Worm (Caenorhabditis elegans) whole organism, L3 larva: ENCODE data around the gene ZK673.2.
A peak's percentile ranks its signal among the peaks of the same experiment; 100 is the strongest.

ENCODE experiments used
- R02D3.7 ChIP-seq: fragments of 150-350 bp; optimal IDR thresholded peaks from 2 replicates; lab custom pipeline; 2014; ENCODE audit warnings: missing biosample characterization, missing genetic modification characterization
- ZK546.5 ChIP-seq: sonication (generic microtip); optimal IDR thresholded peaks from 2 replicates; lab custom pipeline; 2017; ENCODE audit warnings: missing biosample characterization, missing genetic modification characterization
- aly-2 ChIP-seq: fragments of 150-350 bp; optimal IDR thresholded peaks from 2 replicates; lab custom pipeline; 2014; ENCODE audit warnings: missing biosample characterization, missing genetic modification characterization
- ama-1 ChIP-seq: fragments of 150-350 bp; optimal IDR thresholded peaks from 2 replicates; lab custom pipeline; 2018
- ceh-16 ChIP-seq: sonication (generic microtip); optimal IDR thresholded peaks from 2 replicates; lab custom pipeline; 2017; ENCODE audit warnings: missing biosample characterization, missing genetic modification characterization
- ceh-28 ChIP-seq: fragments of 150-350 bp; optimal IDR thresholded peaks from 2 replicates; lab custom pipeline; 2014; ENCODE audit warnings: missing biosample characterization, missing genetic modification reagents, missing genetic modification characterization
- ceh-82 ChIP-seq: fragments of 150-350 bp; optimal IDR thresholded peaks from 2 replicates; lab custom pipeline; 2014; ENCODE audit warnings: missing biosample characterization, missing genetic modification characterization
- ceh-9 ChIP-seq: sonication (generic microtip); optimal IDR thresholded peaks from 2 replicates; lab custom pipeline; 2018; ENCODE audit warnings: missing biosample characterization, missing genetic modification characterization
- daf-12 ChIP-seq: fragments of 150-350 bp; optimal IDR thresholded peaks from 2 replicates; lab custom pipeline; 2014; ENCODE audit warnings: missing biosample characterization, missing genetic modification reagents, missing genetic modification characterization
- egl-27 ChIP-seq: sonication (generic microtip); optimal IDR thresholded peaks from 4 replicates; lab custom pipeline; 2017; ENCODE audit warnings: missing biosample characterization, missing genetic modification reagents, missing genetic modification characterization
- egl-5 ChIP-seq: fragments of 150-350 bp; optimal IDR thresholded peaks from 2 replicates; lab custom pipeline; 2017; ENCODE audit warnings: missing biosample characterization, missing genetic modification reagents, missing genetic modification characterization, inconsistent platforms
- elt-1 ChIP-seq: fragments of 150-350 bp; optimal IDR thresholded peaks from 2 replicates; lab custom pipeline; 2014; ENCODE audit warnings: missing biosample characterization, missing genetic modification characterization
- elt-2 ChIP-seq: sonication (generic microtip); optimal IDR thresholded peaks from 2 replicates; lab custom pipeline; 2016; ENCODE audit warnings: missing genetic modification reagents, mild to moderate bottlenecking, missing genetic modification characterization, missing compliant biosample characterization
- elt-3 ChIP-seq, 3 experiments: fragments of 150-350 bp in 1 of 3; sonication (generic microtip) in 2 of 3; optimal IDR thresholded peaks; 2 replicates in 2 of 3; 4 replicates in 1 of 3; lab custom pipeline; 2014 to 2017; ENCODE audit warnings: missing biosample characterization in 3 of 3, missing genetic modification characterization in 3 of 3
- eor-1 ChIP-seq, 2 experiments: fragments of 150-350 bp; optimal IDR thresholded peaks; 2 replicates each; lab custom pipeline; 2014 to 2018; ENCODE audit warnings: missing biosample characterization in 2 of 2, missing genetic modification characterization in 2 of 2
- fkh-10 ChIP-seq: sonication (generic microtip); optimal IDR thresholded peaks from 2 replicates; lab custom pipeline; 2017; ENCODE audit warnings: missing biosample characterization, missing genetic modification reagents, missing genetic modification characterization
- fkh-2 ChIP-seq: fragments of 150-350 bp; optimal IDR thresholded peaks from 2 replicates; lab custom pipeline; 2014; ENCODE audit warnings: missing biosample characterization, missing genetic modification reagents, missing genetic modification characterization
- fos-1 ChIP-seq: fragments of 150-350 bp; optimal IDR thresholded peaks from 2 replicates; lab custom pipeline; 2014; ENCODE audit warnings: missing biosample characterization, missing genetic modification characterization
- hmg-11 ChIP-seq: sonication (generic microtip); optimal IDR thresholded peaks from 2 replicates; lab custom pipeline; 2016; ENCODE audit warnings: missing genetic modification characterization, missing compliant biosample characterization
- jun-1 ChIP-seq: fragments of 150-350 bp; optimal IDR thresholded peaks from 2 replicates; lab custom pipeline; 2014; ENCODE audit warnings: missing biosample characterization, missing genetic modification reagents, missing genetic modification characterization
- lin-15B ChIP-seq: fragments of 150-350 bp; optimal IDR thresholded peaks from 2 replicates; lab custom pipeline; 2014; ENCODE audit warnings: missing biosample characterization, missing genetic modification characterization
- lin-39 ChIP-seq: fragments of 150-350 bp; optimal IDR thresholded peaks from 2 replicates; lab custom pipeline; 2018; ENCODE audit warnings: missing biosample characterization, missing genetic modification reagents, missing genetic modification characterization
- lsy-12 ChIP-seq: sonication (generic microtip); optimal IDR thresholded peaks from 2 replicates; lab custom pipeline; 2016; ENCODE audit warnings: mild to moderate bottlenecking, missing genetic modification characterization, missing compliant biosample characterization
- mdl-1 ChIP-seq: fragments of 150-350 bp; optimal IDR thresholded peaks from 2 replicates; lab custom pipeline; 2014; ENCODE audit warnings: missing biosample characterization, missing genetic modification characterization
- mml-1 ChIP-seq: fragments of 150-350 bp; sonication (generic microtip); optimal IDR thresholded peaks from 3 replicates; lab custom pipeline; 2014; ENCODE audit warnings: missing biosample characterization, missing genetic modification characterization
- nfya-1 ChIP-seq: sonication (generic microtip); optimal IDR thresholded peaks from 2 replicates; lab custom pipeline; 2017; ENCODE audit warnings: missing genetic modification characterization, mild to moderate bottlenecking, missing compliant biosample characterization, antibody characterized with exemption, moderate library complexity; ENCODE audit not compliant: insufficient read depth
- nhr-11 ChIP-seq: fragments of 150-350 bp; optimal IDR thresholded peaks from 2 replicates; lab custom pipeline; 2014; ENCODE audit warnings: missing biosample characterization, missing genetic modification characterization
- nhr-12 ChIP-seq: fragments of 150-350 bp; optimal IDR thresholded peaks from 2 replicates; lab custom pipeline; 2014; ENCODE audit warnings: missing biosample characterization, missing genetic modification characterization
- nhr-23 ChIP-seq: fragments of 150-350 bp; optimal IDR thresholded peaks from 2 replicates; lab custom pipeline; 2014; ENCODE audit warnings: missing biosample characterization, missing genetic modification reagents, missing genetic modification characterization
- nhr-237 ChIP-seq: fragments of 150-350 bp; optimal IDR thresholded peaks from 2 replicates; lab custom pipeline; 2014; ENCODE audit warnings: missing biosample characterization, missing genetic modification characterization
- nhr-25 ChIP-seq: sonication (generic microtip); optimal IDR thresholded peaks from 2 replicates; lab custom pipeline; 2017; ENCODE audit warnings: missing biosample characterization, missing genetic modification characterization
- nhr-28 ChIP-seq: fragments of 150-350 bp; optimal IDR thresholded peaks from 2 replicates; lab custom pipeline; 2014; ENCODE audit warnings: missing biosample characterization, missing genetic modification characterization
- nhr-43 ChIP-seq: sonication (generic microtip); optimal IDR thresholded peaks from 2 replicates; lab custom pipeline; 2016; ENCODE audit warnings: mild to moderate bottlenecking, missing genetic modification characterization, missing compliant biosample characterization; ENCODE audit not compliant: poor library complexity, severe bottlenecking
- nhr-67 ChIP-seq: fragments of 150-350 bp; optimal IDR thresholded peaks from 2 replicates; lab custom pipeline; 2014; ENCODE audit warnings: missing biosample characterization, missing genetic modification characterization
- nhr-76 ChIP-seq: fragments of 150-350 bp; sonication (generic microtip); optimal IDR thresholded peaks from 5 replicates; lab custom pipeline; 2014; ENCODE audit warnings: missing biosample characterization, missing genetic modification characterization
- nhr-77 ChIP-seq: fragments of 150-350 bp; optimal IDR thresholded peaks from 2 replicates; lab custom pipeline; 2014; ENCODE audit warnings: missing biosample characterization, missing genetic modification characterization
- pha-4 ChIP-seq: fragments of 150-350 bp; optimal IDR thresholded peaks from 2 replicates; lab custom pipeline; 2014; ENCODE audit warnings: missing biosample characterization, missing genetic modification reagents, missing genetic modification characterization
- pqm-1 ChIP-seq: fragments of 150-350 bp; optimal IDR thresholded peaks from 2 replicates; lab custom pipeline; 2017; ENCODE audit warnings: missing biosample characterization, missing genetic modification characterization, inconsistent platforms
- sea-2 ChIP-seq: fragments of 150-350 bp; sonication (generic microtip); optimal IDR thresholded peaks from 4 replicates; lab custom pipeline; 2014; ENCODE audit warnings: missing biosample characterization, missing genetic modification reagents, missing genetic modification characterization
- skn-1 ChIP-seq: fragments of 150-350 bp; optimal IDR thresholded peaks from 2 replicates; lab custom pipeline; 2014; ENCODE audit warnings: missing biosample characterization, missing genetic modification characterization
- snpc-4 ChIP-seq: fragments of 150-350 bp; optimal IDR thresholded peaks from 2 replicates; lab custom pipeline; 2014; ENCODE audit warnings: missing biosample characterization, missing genetic modification characterization
- tbx-2 ChIP-seq: sonication (generic microtip); optimal IDR thresholded peaks from 2 replicates; lab custom pipeline; 2016; ENCODE audit warnings: mild to moderate bottlenecking, missing genetic modification characterization, missing compliant biosample characterization
- unc-39 ChIP-seq: sonication (generic microtip); optimal IDR thresholded peaks from 4 replicates; lab custom pipeline; 2017; ENCODE audit warnings: missing biosample characterization, missing genetic modification characterization
- unc-62 ChIP-seq: fragments of 150-350 bp; sonication (generic microtip); optimal IDR thresholded peaks from 4 replicates; lab custom pipeline; 2014; ENCODE audit warnings: missing biosample characterization, missing genetic modification reagents, missing genetic modification characterization
- zag-1 ChIP-seq: fragments of 150-350 bp; optimal IDR thresholded peaks from 2 replicates; lab custom pipeline; 2014; ENCODE audit warnings: missing biosample characterization, missing genetic modification characterization
- ztf-11 ChIP-seq: fragments of 150-350 bp; optimal IDR thresholded peaks from 2 replicates; lab custom pipeline; 2014; ENCODE audit warnings: missing biosample characterization, missing genetic modification characterization
- ztf-4 ChIP-seq: fragments of 150-350 bp; optimal IDR thresholded peaks from 2 replicates; lab custom pipeline; 2014; ENCODE audit warnings: missing biosample characterization, missing genetic modification characterization

ZK673.2 gene

ce11 chrII:10447348-10448316, at the start of gene ZK673.2:
TSS of gene ZK673.2 (plus strand) at chrII:10448266.
- TF ChIP-seq ZK546.5 (tag; lab: Kevin White, UChicago): no peak
- no peak for TF ChIP-seq ztf-4 (tag; lab: Kevin White, UChicago)
- TF ChIP-seq ama-1 (lab: Kevin White, UChicago): peak; percentile 91
- TF ChIP-seq daf-12: no peak
- TF ChIP-seq nhr-237 (tag; lab: Kevin White, UChicago): no peak
- no peak for TF ChIP-seq skn-1
- TF ChIP-seq mml-1 (tag; lab: Kevin White, UChicago): no peak
- peak; percentile 71 for TF ChIP-seq nhr-43 (tag; lab: Kevin White, UChicago)
- peak; percentile 28 for TF ChIP-seq nfya-1 (tag; lab: Kevin White, UChicago)
- no peak for TF ChIP-seq sea-2 (GFP tag; lab: Kevin White, UChicago)
- TF ChIP-seq unc-39 (tag; lab: Kevin White, UChicago): no peak
- no peak for TF ChIP-seq fos-1 (tag; lab: Kevin White, UChicago)
- TF ChIP-seq unc-62 (GFP tag; lab: Kevin White, UChicago): no peak
- TF ChIP-seq lin-15B (tag; lab: Kevin White, UChicago): no peak
- no peak for TF ChIP-seq eor-1 (tag; optimal IDR thresholded peaks at IDR 0.05; lab: Kevin White, UChicago)
- TF ChIP-seq elt-3 (tag; optimal IDR thresholded peaks at IDR 0.05; lab: Kevin White, UChicago): peak; percentile 19 to 56 (median 50)
- TF ChIP-seq hmg-11 (tag; lab: Kevin White, UChicago): no peak
- TF ChIP-seq lin-39 (tag; lab: Kevin White, UChicago): no peak
- no peak for TF ChIP-seq nhr-28 (tag; lab: Kevin White, UChicago)
- TF ChIP-seq mdl-1: peak; percentile 39
- TF ChIP-seq aly-2 (tag; lab: Kevin White, UChicago): no peak
- no peak for TF ChIP-seq fkh-10 (GFP tag; lab: Kevin White, UChicago)
- TF ChIP-seq jun-1: peak; percentile 29
- peak; percentile 18 for TF ChIP-seq lsy-12 (tag; lab: Kevin White, UChicago)
- no peak for TF ChIP-seq ztf-11 (tag; lab: Kevin White, UChicago)
- TF ChIP-seq nhr-77 (tag; lab: Kevin White, UChicago): no peak
- TF ChIP-seq egl-27 (tag; lab: Kevin White, UChicago): no peak
- TF ChIP-seq nhr-25 (tag; lab: Kevin White, UChicago): peak; percentile 75
- no peak for TF ChIP-seq egl-5 (tag; lab: Kevin White, UChicago)
- no peak for TF ChIP-seq snpc-4 (tag; lab: Kevin White, UChicago)
- peak; percentile 54 for TF ChIP-seq nhr-23 (tag; lab: Kevin White, UChicago)
- TF ChIP-seq pqm-1: peak; percentile 95
- TF ChIP-seq nhr-11 (tag; lab: Kevin White, UChicago): peak; percentile 10
- no peak for TF ChIP-seq tbx-2 (tag; lab: Kevin White, UChicago)
- no peak for TF ChIP-seq ceh-82 (tag; lab: Kevin White, UChicago)
- peak; percentile 95 for TF ChIP-seq elt-2 (tag; lab: Kevin White, UChicago)
- TF ChIP-seq R02D3.7 (tag; lab: Kevin White, UChicago): no peak
- peak; percentile 27 for TF ChIP-seq elt-1 (tag; lab: Kevin White, UChicago)
- TF ChIP-seq nhr-12: no peak
- TF ChIP-seq nhr-67 (tag; lab: Kevin White, UChicago): no peak
- TF ChIP-seq ceh-9 (tag; lab: Kevin White, UChicago): no peak
- no peak for TF ChIP-seq zag-1
- TF ChIP-seq pha-4 (tag; lab: Kevin White, UChicago): peak; percentile 40
- TF ChIP-seq ceh-28 (tag; lab: Kevin White, UChicago): no peak
- TF ChIP-seq nhr-76: no peak
- TF ChIP-seq fkh-2 (tag; lab: Kevin White, UChicago): no peak
- TF ChIP-seq ceh-16 (tag; lab: Kevin White, UChicago): no peak
